Worm (Caenorhabditis elegans) whole organism, late embryonic: ENCODE measurements around the gene lgc-22.

ENCODE experiments used
- C08G9.2 ChIP-seq: sonication (generic microtip); optimal IDR thresholded peaks from 2 replicates; lab custom pipeline; 2016; ENCODE audit warnings: mild to moderate bottlenecking, missing genetic modification characterization, moderate library complexity, missing compliant biosample characterization
- K02D7.2 ChIP-seq: sonication (generic microtip); optimal IDR thresholded peaks from 2 replicates; lab custom pipeline; 2017; ENCODE audit warnings: mild to moderate bottlenecking, missing genetic modification characterization, missing compliant biosample characterization
- T23F11.4 ChIP-seq: fragments of 200-800 bp; sonication (Bioruptor generic); optimal IDR thresholded peaks from 2 replicates; lab custom pipeline; 2018; ENCODE audit warnings: mild to moderate bottlenecking, missing genetic modification characterization, missing compliant biosample characterization
- ama-1 ChIP-seq: fragments of 150-350 bp; optimal IDR thresholded peaks from 2 replicates; lab custom pipeline; 2014
- ceh-18 ChIP-seq: sonication (generic microtip); optimal IDR thresholded peaks from 2 replicates; lab custom pipeline; 2016; ENCODE audit warnings: missing genetic modification characterization, missing compliant biosample characterization
- ceh-19 ChIP-seq: fragments of 200-800 bp; sonication (Bioruptor generic); optimal IDR thresholded peaks from 2 replicates; lab custom pipeline; 2018; ENCODE audit warnings: mild to moderate bottlenecking, missing genetic modification characterization, missing compliant biosample characterization
- ceh-2 ChIP-seq: sonication (generic microtip); optimal IDR thresholded peaks from 2 replicates; lab custom pipeline; 2016; ENCODE audit warnings: missing genotype, missing genetic modification characterization, missing compliant biosample characterization
- ceh-24 ChIP-seq: sonication (generic microtip); optimal IDR thresholded peaks from 2 replicates; lab custom pipeline; 2016; ENCODE audit warnings: mild to moderate bottlenecking, missing genetic modification characterization, missing compliant biosample characterization
- ceh-31 ChIP-seq: sonication (generic microtip); optimal IDR thresholded peaks from 2 replicates; lab custom pipeline; 2016; ENCODE audit warnings: missing genetic modification characterization, missing compliant biosample characterization
- ceh-34 ChIP-seq: sonication (generic microtip); optimal IDR thresholded peaks from 2 replicates; lab custom pipeline; 2016; ENCODE audit warnings: mild to moderate bottlenecking, missing genetic modification characterization, missing compliant biosample characterization
- ceh-48 ChIP-seq: sonication (generic microtip); optimal IDR thresholded peaks from 2 replicates; lab custom pipeline; 2016; ENCODE audit warnings: missing genetic modification characterization, inconsistent platforms, missing compliant biosample characterization
- ceh-6 ChIP-seq: fragments of 200-800 bp; sonication (Bioruptor generic); optimal IDR thresholded peaks from 2 replicates; lab custom pipeline; 2018; ENCODE audit warnings: mild to moderate bottlenecking, missing genetic modification characterization, missing compliant biosample characterization
- ceh-9 ChIP-seq: sonication (generic microtip); optimal IDR thresholded peaks from 2 replicates; lab custom pipeline; 2016; ENCODE audit warnings: mild to moderate bottlenecking, missing genetic modification characterization, inconsistent platforms, missing compliant biosample characterization
- dmd-4 ChIP-seq: sonication (generic microtip); optimal IDR thresholded peaks from 2 replicates; lab custom pipeline; 2016; ENCODE audit warnings: borderline replicate concordance, missing genetic modification characterization, missing compliant biosample characterization
- elt-4 ChIP-seq: sonication (generic microtip); optimal IDR thresholded peaks from 2 replicates; lab custom pipeline; 2016; ENCODE audit warnings: missing genetic modification characterization, missing compliant biosample characterization
- eyg-1 ChIP-seq: sonication (generic microtip); optimal IDR thresholded peaks from 2 replicates; lab custom pipeline; 2016; ENCODE audit warnings: missing genotype, missing genetic modification characterization, missing compliant biosample characterization
- fkh-6 ChIP-seq: sonication (generic microtip); optimal IDR thresholded peaks from 2 replicates; lab custom pipeline; 2016; ENCODE audit warnings: missing genetic modification characterization, missing compliant biosample characterization
- hlh-13 ChIP-seq: fragments of 200-800 bp; sonication (Bioruptor generic); optimal IDR thresholded peaks from 2 replicates; lab custom pipeline; 2018; ENCODE audit warnings: mild to moderate bottlenecking, missing genetic modification characterization, missing compliant biosample characterization
- hlh-15 ChIP-seq: sonication (generic microtip); optimal IDR thresholded peaks from 2 replicates; lab custom pipeline; 2016; ENCODE audit warnings: missing genetic modification characterization, missing compliant biosample characterization
- hlh-30 ChIP-seq: sonication (generic microtip); optimal IDR thresholded peaks from 2 replicates; lab custom pipeline; 2017; ENCODE audit warnings: antibody characterized with exemption, missing genetic modification characterization, missing compliant biosample characterization; ENCODE audit not compliant: insufficient read depth
- hlh-6 ChIP-seq: sonication (generic microtip); optimal IDR thresholded peaks from 2 replicates; lab custom pipeline; 2016; ENCODE audit warnings: missing genotype, missing genetic modification characterization, missing compliant biosample characterization
- hlh-8 ChIP-seq: sonication (generic microtip); optimal IDR thresholded peaks from 2 replicates; lab custom pipeline; 2016; ENCODE audit warnings: missing genotype, missing genetic modification characterization, missing compliant biosample characterization
- madf-2 ChIP-seq: sonication (generic microtip); optimal IDR thresholded peaks from 2 replicates; lab custom pipeline; 2017; ENCODE audit warnings: missing genetic modification characterization, missing compliant biosample characterization
- nfya-1 ChIP-seq: sonication (generic microtip); optimal IDR thresholded peaks from 2 replicates; lab custom pipeline; 2017; ENCODE audit warnings: missing genetic modification characterization, mild to moderate bottlenecking, missing compliant biosample characterization, antibody characterized with exemption, moderate library complexity
- nhr-232 ChIP-seq: sonication (generic microtip); optimal IDR thresholded peaks from 2 replicates; lab custom pipeline; 2016; ENCODE audit warnings: missing genetic modification characterization, missing compliant biosample characterization
- odd-2 ChIP-seq: sonication (generic microtip); optimal IDR thresholded peaks from 2 replicates; lab custom pipeline; 2017; ENCODE audit warnings: antibody characterized with exemption, mild to moderate bottlenecking, missing genetic modification characterization, missing compliant biosample characterization
- pag-3 ChIP-seq: sonication (generic microtip); optimal IDR thresholded peaks from 2 replicates; lab custom pipeline; 2016; ENCODE audit warnings: missing compliant biosample characterization, missing genetic modification characterization, borderline replicate concordance
- pat-9 ChIP-seq: fragments of 200-800 bp; sonication (Bioruptor generic); optimal IDR thresholded peaks from 2 replicates; lab custom pipeline; 2018; ENCODE audit warnings: mild to moderate bottlenecking, missing genetic modification characterization, moderate library complexity, missing compliant biosample characterization
- pha-2 ChIP-seq: sonication (generic microtip); optimal IDR thresholded peaks from 2 replicates; lab custom pipeline; 2017; ENCODE audit warnings: mild to moderate bottlenecking, missing genetic modification characterization, missing compliant biosample characterization
- pha-4 ChIP-seq: fragments of 150-350 bp; optimal IDR thresholded peaks from 2 replicates; lab custom pipeline; 2018; ENCODE audit warnings: missing biosample characterization, missing genetic modification reagents, missing genetic modification characterization
- pqm-1 ChIP-seq: sonication (generic microtip); optimal IDR thresholded peaks from 2 replicates; lab custom pipeline; 2016; ENCODE audit warnings: missing genetic modification characterization, missing compliant biosample characterization
- ref-2 ChIP-seq: sonication (generic microtip); optimal IDR thresholded peaks from 2 replicates; lab custom pipeline; 2016; ENCODE audit warnings: missing genetic modification characterization, missing compliant biosample characterization
- tbx-2 ChIP-seq: sonication (generic microtip); optimal IDR thresholded peaks from 2 replicates; lab custom pipeline; 2016; ENCODE audit warnings: missing genetic modification characterization, missing compliant biosample characterization
- tbx-7 ChIP-seq: sonication (generic microtip); optimal IDR thresholded peaks from 2 replicates; lab custom pipeline; 2016; ENCODE audit warnings: missing genotype, missing genetic modification characterization, missing compliant biosample characterization
- unc-3 ChIP-seq, 2 experiments: fragments of 200-800 bp in 1 of 2; sonication (Bioruptor generic) in 1 of 2; sonication (generic microtip) in 1 of 2; conservative IDR thresholded peaks in 1 of 2; optimal IDR thresholded peaks in 1 of 2; 2 replicates each; pipeline versions ENCODE4 v1.3.6 to Lab custom; 2016 to 2022; ENCODE audit warnings: missing compliant biosample characterization in 2 of 2, missing genetic modification characterization in 2 of 2, missing genetic modification reagents in 1 of 2
- unc-86 ChIP-seq: sonication (generic microtip); optimal IDR thresholded peaks from 2 replicates; lab custom pipeline; 2016; ENCODE audit warnings: missing genetic modification characterization, missing compliant biosample characterization
- zip-5 ChIP-seq: sonication (generic microtip); optimal IDR thresholded peaks from 2 replicates; lab custom pipeline; 2016; ENCODE audit warnings: missing genetic modification characterization, missing compliant biosample characterization

lgc-22 gene

ce11 chrIV:4262993-4263392, 38.1 kb upstream of the lgc-22 start, which contains the start of gene col-33:
Gene col-33 (plus strand): TSS chrIV:4263293.
- TF ChIP-seq hlh-30 (tag; lab: Kevin White, UChicago) (no peak), eyg-1 (no peak), K02D7.2 (tag; lab: Kevin White, UChicago) (no peak), C08G9.2 (no peak), odd-2 (tag; lab: Kevin White, UChicago) (no peak), ceh-6 (GFP tag; lab: Kevin White, UChicago) (no peak), ceh-2 (tag; lab: Kevin White, UChicago) (no peak), ceh-19 (GFP tag; lab: Kevin White, UChicago) (no peak), ceh-34 (tag; lab: Kevin White, UChicago) (no peak), pha-4 (no peak), T23F11.4 (GFP tag; lab: Kevin White, UChicago) (no peak), ceh-48 (tag; lab: Kevin White, UChicago) (no peak), tbx-7 (tag; lab: Kevin White, UChicago) (no peak), pha-2 (tag; lab: Kevin White, UChicago) (no peak), zip-5 (tag; lab: Kevin White, UChicago) (no peak)

DNA sequence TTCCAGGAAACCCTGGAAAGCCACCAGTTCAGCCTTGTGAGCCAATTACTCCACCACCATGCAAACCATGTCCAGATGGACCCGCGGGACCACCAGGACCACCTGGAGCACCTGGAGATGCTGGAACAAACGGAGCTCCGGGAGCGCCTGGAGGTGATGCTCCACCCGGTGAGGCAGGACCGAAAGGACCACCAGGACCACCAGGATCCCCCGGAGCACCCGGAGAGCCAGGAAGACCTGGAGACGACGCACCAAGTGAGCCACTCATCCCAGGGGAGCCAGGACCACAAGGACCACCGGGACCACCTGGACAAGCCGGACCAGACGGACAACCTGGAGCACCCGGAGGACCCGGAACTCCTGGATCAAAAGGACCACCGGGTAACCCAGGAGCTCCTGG, 36.5 kb upstream of the lgc-22 start:
- TF ChIP-seq ceh-24 (tag; lab: Kevin White, UChicago) = no peak
- no peak for TF ChIP-seq unc-86
- TF ChIP-seq tbx-2 (tag; lab: Kevin White, UChicago) = peak; percentile 6
- TF ChIP-seq pha-4 = no peak
- TF ChIP-seq tbx-7 (tag; lab: Kevin White, UChicago) = no peak
- TF ChIP-seq unc-3 (GFP tag; conservative IDR thresholded peaks at IDR 0.05; lab: Robert Waterston, UW) = no peak
- no peak for TF ChIP-seq unc-3 (tag; optimal IDR thresholded peaks at IDR 0.05; lab: Kevin White, UChicago)
- TF ChIP-seq ceh-9 (tag; lab: Kevin White, UChicago) = no peak
- peak; percentile 63 for TF ChIP-seq hlh-6
- no peak for TF ChIP-seq ceh-31
- no peak for TF ChIP-seq T23F11.4 (GFP tag; lab: Kevin White, UChicago)
- TF ChIP-seq pqm-1 (tag; lab: Kevin White, UChicago) = no peak
- peak; percentile 15 for TF ChIP-seq elt-4
- peak; percentile 54 for TF ChIP-seq C08G9.2
- TF ChIP-seq nfya-1 = no peak
- TF ChIP-seq, all 69 proteins: peak for 4

- TF ChIP-seq fkh-6 (tag; lab: Kevin White, UChicago) (no peak), ceh-9 (tag; lab: Kevin White, UChicago) (no peak), ceh-18 (tag; lab: Kevin White, UChicago) (no peak), ref-2 (no peak), odd-2 (tag; lab: Kevin White, UChicago) (no peak), pag-3 (tag; lab: Kevin White, UChicago) (no peak), dmd-4 (no peak), ama-1 (lab: Kevin White, UChicago) (no peak), ceh-19 (GFP tag; lab: Kevin White, UChicago) (no peak), tbx-2 (tag; lab: Kevin White, UChicago) (no peak), pha-4 (no peak)
These were observed 35.9 kb upstream of the lgc-22 start, which contains the start of gene F36A4.5 for ce11 chrIV:4265224-4265623. Gene F36A4.5 (plus strand): TSS chrIV:4265524.

DNA sequence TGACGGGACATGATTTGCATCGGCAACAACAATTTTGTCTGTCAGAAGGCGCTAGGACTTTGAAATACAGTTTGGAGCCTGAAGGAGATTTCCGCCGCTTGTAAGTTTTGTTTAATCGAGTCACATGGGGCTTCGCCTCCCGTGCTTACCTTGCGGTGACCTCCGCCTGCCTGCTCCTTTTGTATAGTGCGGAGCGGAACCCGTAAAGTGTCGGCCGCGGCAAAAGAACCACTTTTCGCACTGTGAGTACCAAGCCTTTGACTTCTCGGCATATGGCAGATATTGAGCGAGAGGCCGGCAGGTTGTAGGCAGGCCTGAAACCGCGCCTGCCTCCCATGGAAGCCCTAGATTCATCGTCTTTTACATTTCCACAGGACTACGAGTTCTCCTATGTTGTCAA, 35.2 kb upstream of the lgc-22 start:
- TF ChIP-seq madf-2 (no peak), hlh-15 (tag; lab: Kevin White, UChicago) (no peak), pag-3 (tag; lab: Kevin White, UChicago) (no peak), fkh-6 (tag; lab: Kevin White, UChicago) (no peak)
- TF ChIP-seq, all 69 proteins: peak for 0

DNA sequence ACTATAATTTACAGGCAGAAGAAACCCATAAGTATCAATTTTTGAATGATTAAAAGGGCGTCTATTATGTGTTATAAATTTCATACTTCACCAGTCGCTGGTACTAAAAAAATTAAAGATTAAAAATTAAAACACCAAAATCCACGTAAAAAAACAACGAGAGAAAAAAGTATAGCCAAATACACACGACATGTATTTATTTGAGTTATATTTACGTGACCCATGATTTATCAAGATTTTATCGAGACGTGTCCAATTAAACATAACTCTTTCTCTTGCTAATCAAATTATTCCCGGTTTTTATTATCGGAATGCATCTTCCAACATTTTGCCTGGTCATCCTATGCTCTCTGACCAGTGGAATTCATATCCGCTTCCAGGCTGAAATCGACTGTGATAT, 33.8 kb upstream of the lgc-22 start, which contains the start of gene F36A4.4:
Gene F36A4.4 (plus strand): TSS at position 301 of the 400 bp plus-strand sequence.
- TF ChIP-seq hlh-13 (GFP tag; lab: Kevin White, UChicago) (no peak), nhr-232 (tag; lab: Kevin White, UChicago) (no peak), ceh-31 (no peak), hlh-8 (tag; lab: Kevin White, UChicago) (no peak), pat-9 (tag; lab: Kevin White, UChicago) (no peak), hlh-6 (no peak), nfya-1 (no peak), pha-2 (tag; lab: Kevin White, UChicago) (no peak)
